Worm (Caenorhabditis elegans) whole organism, L4/young adult: ENCODE data around the gene gex-3.

Experiments
- W03F9.2 ChIP-seq: fragments of 150-350 bp; optimal IDR thresholded peaks from 2 replicates; lab custom pipeline; 2014; ENCODE audit warnings: missing biosample characterization, missing genetic modification characterization
- dao-5 ChIP-seq: sonication (generic microtip); optimal IDR thresholded peaks from 2 replicates; lab custom pipeline; 2016; ENCODE audit warnings: missing genotype, missing genetic modification characterization, moderate library complexity, missing compliant biosample characterization
- him-1 ChIP-seq: sonication (generic microtip); optimal IDR thresholded peaks from 2 replicates; lab custom pipeline; 2016; ENCODE audit warnings: missing genotype, missing genetic modification reagents, missing genetic modification characterization, missing compliant biosample characterization

gex-3 gene

ce11 chrIV:12454750-12455149 lies 50.5 kb downstream of the gex-3 start, which contains the start of gene smz-1:
Gene smz-1, plus strand, starts transcription at chrIV:12455050.
- TF ChIP-seq him-1 (tag; lab: Kevin White, UChicago) (no peak), W03F9.2 (no peak), dao-5 (tag; lab: Kevin White, UChicago) (no peak)

- no peak for TF ChIP-seq W03F9.2
- TF ChIP-seq him-1 (tag; lab: Kevin White, UChicago), result no peak
- TF ChIP-seq dao-5 (tag; lab: Kevin White, UChicago), result no peak
Measured at ce11 chrIV:12456613-12457012, 52.4 kb downstream of the gex-3 start, which contains the start of gene C25G4.7. Gene C25G4.7, plus strand, starts transcription at chrIV:12456913.
